Worm (Caenorhabditis elegans): ENCODE data around the gene nhr-123.

DNA sequence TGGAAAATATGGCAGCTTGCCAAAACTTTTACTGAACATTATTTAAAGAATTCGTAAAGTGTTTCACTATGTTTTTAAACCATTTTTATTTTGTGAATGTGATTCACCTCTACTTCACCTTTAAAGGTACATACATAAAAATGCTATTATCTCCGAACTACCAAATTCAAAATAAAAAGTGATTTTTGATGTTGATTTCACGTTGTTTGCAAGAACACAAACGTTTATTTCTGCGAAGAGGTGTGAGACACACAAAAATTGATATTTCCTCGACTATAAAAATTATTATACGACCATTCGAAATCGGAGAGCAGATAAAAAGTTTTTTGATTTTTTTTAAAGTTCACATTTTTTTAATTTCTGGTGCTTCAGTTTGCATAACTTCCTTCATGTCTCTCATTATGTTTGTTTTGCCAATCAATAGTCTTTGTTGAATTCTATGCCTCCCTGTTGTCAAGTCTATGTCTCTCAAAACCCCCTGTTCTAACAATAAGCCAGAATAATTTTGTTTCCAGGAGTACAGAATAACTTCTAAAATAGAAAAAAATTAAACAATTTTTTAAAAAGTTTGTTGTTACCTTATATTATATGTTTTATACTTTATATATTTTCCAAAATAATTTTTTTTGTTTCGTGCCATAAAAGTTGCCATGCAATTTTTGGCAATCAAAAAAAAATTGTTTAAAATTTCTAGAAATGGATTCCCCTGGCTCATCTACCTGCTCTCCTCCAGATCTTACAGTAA lies at the start of gene nhr-123:
- no peak for TF ChIP-seq ama-1 (optimal IDR thresholded peaks at IDR 0.05)
- no peak for TF ChIP-seq zag-1 (tag; optimal IDR thresholded peaks at IDR 0.05)
- no peak for TF ChIP-seq jun-1 (tag; optimal IDR thresholded peaks at IDR 0.05)
- TF ChIP-seq nhr-12 (tag; optimal IDR thresholded peaks at IDR 0.05), result no peak
- TF ChIP-seq unc-62 (GFP tag; optimal IDR thresholded peaks at IDR 0.05), result no peak
- TF ChIP-seq ceh-82 (tag; optimal IDR thresholded peaks at IDR 0.05), result no peak
- no peak for TF ChIP-seq nhr-237 (tag; optimal IDR thresholded peaks at IDR 0.05)
